Worm (Caenorhabditis elegans): ENCODE measurements around the gene gmap-2.

DNA sequence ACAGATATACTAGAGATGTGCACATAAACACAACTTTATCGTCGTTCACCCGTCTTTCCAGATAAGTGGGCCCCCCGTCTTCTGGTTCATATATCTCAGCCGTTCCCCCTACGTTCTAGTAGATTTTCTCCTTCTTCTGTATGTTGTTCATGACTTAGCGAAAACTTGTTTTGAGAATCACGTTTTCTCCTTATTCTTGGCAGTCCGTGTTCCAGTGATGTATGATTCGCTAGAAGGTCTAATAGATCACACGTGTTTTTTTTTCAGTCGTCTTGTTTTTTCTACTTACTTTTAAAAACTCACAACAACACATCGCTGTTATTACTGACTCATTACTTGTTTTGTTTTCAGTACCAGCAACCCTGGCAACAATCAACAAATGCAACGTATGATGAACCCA, 28.0 kb downstream of the gmap-2 start:
- TF ChIP-seq lin-13 (GFP tag; optimal IDR thresholded peaks at IDR 0.05) (no peak), duxl-1 (tag; optimal IDR thresholded peaks at IDR 0.05; ENCODE audit: poor library complexity) (no peak), ceh-44 (GFP tag; IDR thresholded peaks at IDR 0.05) (no peak), gei-8 (GFP tag; optimal IDR thresholded peaks at IDR 0.05) (no peak), daf-16 (GFP tag; optimal IDR thresholded peaks at IDR 0.05) (no peak), daf-16 (tag; optimal IDR thresholded peaks at IDR 0.05) (peak; percentile 9), ceh-82 (tag; optimal IDR thresholded peaks at IDR 0.05) (no peak), unc-62 (GFP tag; optimal IDR thresholded peaks at IDR 0.05 in 1 of 2) (no peak), unc-62 (tag; optimal IDR thresholded peaks at IDR 0.05) (no peak), zag-1 (tag; optimal IDR thresholded peaks at IDR 0.05) (no peak), ama-1 (optimal IDR thresholded peaks at IDR 0.05) (no peak), lin-15B (tag; optimal IDR thresholded peaks at IDR 0.05) (no peak), Y75B8A.6 (GFP tag; IDR thresholded peaks at IDR 0.05) (no peak), ztf-11 (tag; optimal IDR thresholded peaks at IDR 0.05) (no peak), nhr-111 (GFP tag; optimal IDR thresholded peaks at IDR 0.05) (no peak)

Data from whole organism, L4 larva.